Worm (Caenorhabditis elegans) whole organism, L4 larva: ENCODE measurements around the gene Y42H9AR.1.

Source experiments
- F49E8.2 ChIP-seq: sonication (generic microtip); optimal IDR thresholded peaks from 2 replicates; lab custom pipeline; 2016; ENCODE audit warnings: missing compliant biosample characterization, mild to moderate bottlenecking, missing genetic modification characterization, borderline replicate concordance
- Y105C5A.15 ChIP-seq: fragments of 200-800 bp; sonication (Bioruptor generic); IDR thresholded peaks from 2 replicates; pipeline ENCODE4 v1.3.6; 2022; ENCODE audit warnings: missing genetic modification characterization, missing compliant biosample characterization
- Y48G9A.11 ChIP-seq: fragments of 200-800 bp; sonication (Bioruptor generic); IDR thresholded peaks from 2 replicates; pipeline ENCODE4 v1.3.6; 2022; ENCODE audit warnings: missing genetic modification reagents, missing genetic modification characterization, missing compliant biosample characterization
- Y5F2A.4 ChIP-seq: fragments of 200-800 bp; sonication (Bioruptor generic); optimal IDR thresholded peaks from 2 replicates; lab custom pipeline; 2018; ENCODE audit warnings: mild to moderate bottlenecking, missing genetic modification characterization, missing compliant biosample characterization
- aha-1 ChIP-seq: fragments of 150-350 bp; peaks from one replicate; lab custom pipeline; 2014; ENCODE audit warnings: missing biosample characterization, missing genetic modification characterization
- ama-1 ChIP-seq: fragments of 150-350 bp; optimal IDR thresholded peaks from 2 replicates; lab custom pipeline; 2014; ENCODE audit warnings: inconsistent platforms, mixed read lengths
- ceh-32 ChIP-seq: sonication (generic microtip); optimal IDR thresholded peaks from 2 replicates; lab custom pipeline; 2016; ENCODE audit warnings: mild to moderate bottlenecking, missing genetic modification characterization, missing compliant biosample characterization; ENCODE audit not compliant: poor library complexity
- ceh-44 ChIP-seq: fragments of 200-800 bp; sonication (Bioruptor generic); IDR thresholded peaks from 2 replicates; pipeline ENCODE4 v1.3.6; 2022; ENCODE audit warnings: missing genetic modification reagents, missing genetic modification characterization, missing compliant biosample characterization
- ces-1 ChIP-seq: fragments of 150-350 bp; sonication (generic microtip); optimal IDR thresholded peaks from 4 replicates; lab custom pipeline; 2014; ENCODE audit warnings: missing biosample characterization, missing genetic modification reagents, missing genetic modification characterization
- ctbp-1 ChIP-seq: fragments of 200-800 bp; sonication (Bioruptor generic); IDR thresholded peaks from 2 replicates; pipeline ENCODE4 v1.3.6; 2022; ENCODE audit warnings: missing genetic modification reagents, missing genetic modification characterization, missing compliant biosample characterization
- dmd-6 ChIP-seq: fragments of 200-800 bp; sonication (Bioruptor generic); IDR thresholded peaks from 2 replicates; pipeline ENCODE4 v1.3.6; 2022; ENCODE audit warnings: missing genetic modification reagents, missing genetic modification characterization, missing compliant biosample characterization
- dmd-8 ChIP-seq: fragments of 200-800 bp; sonication (Bioruptor generic); IDR thresholded peaks from 2 replicates; pipeline ENCODE4 v1.3.6; 2022; ENCODE audit warnings: missing genetic modification characterization, missing compliant biosample characterization
- dpl-1 ChIP-seq: fragments of 150-350 bp; optimal IDR thresholded peaks from 2 replicates; lab custom pipeline; 2014; ENCODE audit warnings: missing biosample characterization, missing genetic modification reagents, missing genetic modification characterization
- fkh-10 ChIP-seq: fragments of 150-350 bp; optimal IDR thresholded peaks from 2 replicates; lab custom pipeline; 2014; ENCODE audit warnings: missing biosample characterization, missing genetic modification reagents, missing genetic modification characterization
- gei-8 ChIP-seq: fragments of 200-800 bp; sonication (Bioruptor generic); optimal IDR thresholded peaks from 2 replicates; lab custom pipeline; 2018; ENCODE audit warnings: mild to moderate bottlenecking, missing genetic modification characterization, missing compliant biosample characterization
- hif-1 ChIP-seq, 2 experiments: sonication (generic microtip); optimal IDR thresholded peaks; 2 replicates each; lab custom pipeline; 2016 to 2017; ENCODE audit warnings: missing compliant biosample characterization in 2 of 2, missing genetic modification characterization in 2 of 2, missing genetic modification reagents in 2 of 2, missing genotype in 2 of 2, mild to moderate bottlenecking in 1 of 2
- hlh-11 ChIP-seq: fragments of 200-800 bp; sonication (Bioruptor generic); optimal IDR thresholded peaks from 2 replicates; lab custom pipeline; 2018; ENCODE audit warnings: mild to moderate bottlenecking, missing genetic modification characterization, missing compliant biosample characterization
- hmg-1.1 ChIP-seq: fragments of 200-800 bp; sonication (Bioruptor generic); IDR thresholded peaks from 2 replicates; pipeline ENCODE4 v1.3.6; 2022; ENCODE audit warnings: missing genetic modification reagents, missing genetic modification characterization, missing compliant biosample characterization
- lin-1 ChIP-seq: fragments of 200-800 bp; sonication (Bioruptor generic); IDR thresholded peaks from 2 replicates; pipeline ENCODE4 v1.3.6; 2022; ENCODE audit warnings: missing genetic modification reagents, missing genetic modification characterization, missing compliant biosample characterization
- lin-29 ChIP-seq: fragments of 200-800 bp; sonication (Bioruptor generic); IDR thresholded peaks from 2 replicates; pipeline ENCODE4 v1.3.6; 2022; ENCODE audit warnings: missing genetic modification reagents, missing genetic modification characterization, missing compliant biosample characterization
- madf-5 ChIP-seq, 2 experiments: fragments of 200-800 bp; sonication (Bioruptor generic); IDR thresholded peaks; 2 replicates each; pipeline ENCODE4 v1.3.6; 2022; ENCODE audit warnings: missing compliant biosample characterization in 2 of 2, missing genetic modification characterization in 2 of 2
- mdl-1 ChIP-seq, 2 experiments: fragments of 150-350 bp in 1 of 2; sonication (generic microtip) in 1 of 2; optimal IDR thresholded peaks; 2 replicates each; lab custom pipeline; 2014 to 2017; ENCODE audit warnings: missing biosample characterization in 2 of 2, missing genetic modification characterization in 2 of 2
- mxl-2 ChIP-seq: fragments of 200-800 bp; sonication (Bioruptor generic); conservative IDR thresholded peaks from 2 replicates; pipeline ENCODE4 v1.3.6; 2022; ENCODE audit warnings: missing genetic modification reagents, missing genetic modification characterization, missing compliant biosample characterization
- nhr-10 ChIP-seq: fragments of 150-350 bp; optimal IDR thresholded peaks from 2 replicates; lab custom pipeline; 2014; ENCODE audit warnings: missing biosample characterization, missing genetic modification characterization
- nhr-102 ChIP-seq: sonication (generic microtip); optimal IDR thresholded peaks from 2 replicates; lab custom pipeline; 2016; ENCODE audit warnings: mild to moderate bottlenecking, missing genetic modification characterization, moderate library complexity, missing compliant biosample characterization
- nhr-237 ChIP-seq: sonication (generic microtip); optimal IDR thresholded peaks from 2 replicates; lab custom pipeline; 2017; ENCODE audit warnings: missing biosample characterization, missing genetic modification characterization
- nhr-25 ChIP-seq: sonication (generic microtip); optimal IDR thresholded peaks from 2 replicates; lab custom pipeline; 2017; ENCODE audit warnings: missing genetic modification characterization, mild to moderate bottlenecking, missing compliant biosample characterization, antibody characterized with exemption, moderate library complexity, borderline replicate concordance; ENCODE audit not compliant: insufficient read depth
- nhr-28 ChIP-seq: fragments of 150-350 bp; optimal IDR thresholded peaks from 2 replicates; lab custom pipeline; 2014; ENCODE audit warnings: missing biosample characterization, missing genetic modification characterization
- nhr-76 ChIP-seq: fragments of 150-350 bp; optimal IDR thresholded peaks from 2 replicates; lab custom pipeline; 2014; ENCODE audit warnings: missing biosample characterization, missing genetic modification characterization
- php-3 ChIP-seq: fragments of 200-800 bp; sonication (Bioruptor generic); IDR thresholded peaks from 2 replicates; pipeline ENCODE4 v1.3.6; 2022; ENCODE audit warnings: missing genetic modification reagents, missing genetic modification characterization, missing compliant biosample characterization
- unc-62 ChIP-seq, 3 experiments: fragments of 150-350 bp in 1 of 3; sonication (generic microtip); optimal IDR thresholded peaks in 2 of 3; peaks in 1 of 3; 1 replicate in 1 of 3; 2 replicates in 2 of 3; lab custom pipeline; 2014 to 2017; ENCODE audit warnings: missing biosample characterization in 3 of 3, missing genetic modification characterization in 3 of 3, missing genetic modification reagents in 3 of 3, missing genotype in 1 of 3

Gene Y42H9AR.1

DNA sequence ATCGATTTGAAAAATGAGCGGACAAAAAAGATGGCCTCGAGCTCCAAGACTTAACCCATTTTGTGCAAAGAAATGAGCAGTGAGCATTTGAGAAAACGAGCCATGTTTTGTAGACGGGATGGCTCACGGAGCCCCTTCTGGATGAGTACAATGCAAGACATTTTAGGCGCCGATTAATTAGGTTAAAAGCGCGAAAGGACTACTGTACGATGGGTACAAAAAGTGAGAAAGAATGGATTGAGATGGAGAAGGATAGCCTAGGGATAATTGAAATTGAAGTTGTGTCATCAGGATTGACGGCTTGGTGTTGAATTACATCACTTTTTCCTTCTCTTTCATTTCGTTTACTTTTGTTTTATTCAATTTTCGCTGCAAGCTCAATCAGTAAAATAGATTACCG lies 32.4 kb upstream of the Y42H9AR.1 start:
- TF ChIP-seq unc-62 (GFP tag; optimal IDR thresholded peaks at IDR 0.05 in 1 of 2; lab: Kevin White, UChicago) (no peak), unc-62 (tag; optimal IDR thresholded peaks at IDR 0.05; lab: Kevin White, UChicago) (no peak), aha-1 (tag; lab: Kevin White, UChicago) (peak; percentile 37)

DNA sequence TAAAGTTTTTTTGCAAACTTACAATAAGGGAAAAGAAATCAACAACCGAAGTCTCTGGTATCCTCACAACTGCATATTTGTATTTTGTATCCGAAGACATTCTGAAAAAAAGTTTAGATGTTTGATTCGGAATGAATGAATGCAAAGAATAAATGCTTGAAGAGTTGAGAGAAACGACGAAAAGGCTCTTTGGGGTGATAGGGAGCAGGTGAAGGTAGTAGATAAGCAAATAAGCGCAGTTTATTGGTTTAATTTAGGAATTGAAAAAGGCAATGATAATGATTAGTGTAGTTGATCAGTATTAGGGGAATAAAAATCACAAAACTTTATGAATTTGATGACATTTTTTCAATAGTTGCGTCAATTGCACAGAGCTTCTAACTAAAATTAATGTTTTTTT lies 26.6 kb upstream of the Y42H9AR.1 start, which contains the start of gene nsy-7:
Gene nsy-7 (minus strand): TSS at position 101 of the 400 bp plus-strand sequence.
- TF ChIP-seq ceh-32 (tag; lab: Kevin White, UChicago) (no peak), dmd-6 (GFP tag; lab: Robert Waterston, UW) (no peak), ctbp-1 (GFP tag; lab: Robert Waterston, UW) (no peak), nhr-10 (tag; lab: Kevin White, UChicago) (no peak), mxl-2 (no peak), ama-1 (lab: Kevin White, UChicago) (no peak), ces-1 (no peak), hif-1 (tag; optimal IDR thresholded peaks at IDR 0.05; lab: Kevin White, UChicago) (no peak), F49E8.2 (tag; lab: Kevin White, UChicago) (no peak), lin-1 (GFP tag; lab: Robert Waterston, UW) (no peak), gei-8 (GFP tag; lab: Kevin White, UChicago) (no peak), ceh-44 (GFP tag; lab: Robert Waterston, UW) (no peak), Y105C5A.15 (GFP tag; lab: Robert Waterston, UW) (no peak), unc-62 (GFP tag; optimal IDR thresholded peaks at IDR 0.05 in 1 of 2; lab: Kevin White, UChicago) (no peak), unc-62 (tag; optimal IDR thresholded peaks at IDR 0.05; lab: Kevin White, UChicago) (no peak), nhr-102 (tag; lab: Kevin White, UChicago) (no peak), nhr-25 (tag; lab: Kevin White, UChicago) (no peak), dmd-8 (no peak), Y5F2A.4 (GFP tag; lab: Kevin White, UChicago) (no peak), fkh-10 (no peak)

DNA sequence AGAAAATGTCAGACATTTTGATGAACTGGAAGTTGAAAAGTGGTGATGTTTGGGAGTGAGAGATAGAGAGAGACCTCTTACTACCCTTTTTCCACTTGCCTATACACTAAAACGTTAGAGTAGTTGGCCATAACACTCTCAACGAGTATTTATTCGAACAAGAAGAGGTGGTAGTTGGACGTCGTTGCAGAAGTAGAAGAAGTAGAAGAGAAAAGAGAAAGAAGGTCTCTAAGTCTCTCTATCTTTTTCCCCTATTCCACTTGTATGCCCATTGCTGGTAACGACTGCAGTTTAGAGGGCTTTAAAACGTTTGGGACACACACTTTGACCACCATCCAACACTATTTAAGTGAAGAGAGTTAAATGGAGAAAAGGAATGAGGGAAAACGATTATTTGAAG lies 21.7 kb upstream of the Y42H9AR.1 start:
- TF ChIP-seq gei-8 (GFP tag; lab: Kevin White, UChicago) (no peak), Y48G9A.11 (GFP tag; lab: Robert Waterston, UW) (no peak), dpl-1 (GFP tag; lab: Kevin White, UChicago) (no peak), mdl-1 (tag; optimal IDR thresholded peaks at IDR 0.05; lab: Kevin White, UChicago) (no peak), nhr-28 (tag; lab: Kevin White, UChicago) (no peak), ceh-44 (GFP tag; lab: Robert Waterston, UW) (no peak), hmg-1.1 (GFP tag; lab: Robert Waterston, UW) (peak; percentile 23; the same call in 1 of the 2 replicates)

DNA sequence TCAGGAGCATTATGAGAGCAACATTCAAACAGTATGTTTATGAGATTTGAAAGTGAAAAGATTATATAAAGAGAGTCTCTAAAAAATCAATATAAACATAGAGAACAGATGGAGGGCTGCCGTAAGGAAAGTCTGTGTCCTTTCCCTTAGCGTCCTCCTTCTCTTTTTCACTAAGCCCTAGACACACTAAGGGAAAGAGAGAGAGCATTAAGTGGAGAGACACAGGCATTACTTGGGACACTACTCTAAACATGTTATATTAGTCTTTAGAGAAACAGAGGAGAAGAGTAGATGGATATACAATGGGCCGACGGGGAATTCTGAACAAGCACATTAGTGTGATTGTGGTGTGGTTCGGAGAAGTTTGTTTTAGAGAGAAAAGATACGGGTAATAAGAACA lies 16.8 kb upstream of the Y42H9AR.1 start:
- no peak for TF ChIP-seq nhr-28 (tag; lab: Kevin White, UChicago)
- TF ChIP-seq, all 104 proteins: peak for 0

DNA sequence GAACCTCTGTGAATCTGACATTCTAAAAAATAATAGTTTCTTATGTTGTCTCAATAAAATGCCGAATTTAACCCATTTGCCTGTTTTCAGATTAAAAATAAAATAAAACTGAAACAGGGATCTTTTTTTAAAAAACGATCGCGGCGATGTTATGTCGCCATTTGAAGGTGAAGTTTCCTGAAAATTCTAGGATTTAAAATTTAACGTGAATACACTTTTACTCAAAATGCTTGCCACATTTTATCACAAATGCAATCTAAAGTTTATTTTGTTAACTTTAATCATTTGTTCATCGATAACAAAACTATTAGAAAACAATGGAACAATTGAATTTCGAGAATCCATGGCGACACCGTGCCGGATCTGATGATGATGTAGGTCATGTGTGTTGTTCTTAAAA lies 13.6 kb upstream of the Y42H9AR.1 start, which contains the start of gene Y42H9AR.2:
Gene Y42H9AR.2 (plus strand): TSS at position 301 of the 400 bp plus-strand sequence.
- TF ChIP-seq hlh-11 (tag; lab: Kevin White, UChicago) (no peak), nhr-237 (tag; lab: Kevin White, UChicago) (no peak), madf-5 (GFP tag; IDR thresholded peaks at IDR 0.05; lab: Robert Waterston, UW) (no peak), lin-29 (GFP tag; lab: Robert Waterston, UW) (no peak), php-3 (no peak)

DNA sequence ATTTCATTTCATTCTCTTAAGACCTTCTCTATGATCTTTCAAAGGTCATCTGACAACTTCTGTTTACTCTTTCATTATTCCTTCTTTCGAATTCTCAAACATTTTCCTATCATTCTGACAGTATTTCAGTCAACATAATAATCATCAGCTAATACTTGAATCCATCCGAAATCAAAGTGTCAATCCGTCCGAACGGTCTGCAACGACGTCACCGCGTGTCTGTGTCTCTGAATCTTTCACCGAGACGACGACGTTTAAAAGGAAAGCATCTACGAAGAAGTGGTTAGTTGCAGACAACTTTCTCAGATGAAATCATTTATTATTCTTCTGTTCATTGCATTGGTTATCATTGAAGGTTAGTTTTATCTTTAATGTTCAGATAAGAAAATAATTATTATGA lies 11.0 kb upstream of the Y42H9AR.1 start, which contains the start of gene Y42H9AR.5:
Gene Y42H9AR.5 (plus strand): TSS at position 301 of the 400 bp plus-strand sequence.
- TF ChIP-seq mdl-1 (tag; optimal IDR thresholded peaks at IDR 0.05; lab: Kevin White, UChicago) (peak in 1 of 2 experiments; percentile 9), aha-1 (tag; lab: Kevin White, UChicago) (peak; percentile 12), nhr-76 (tag; lab: Kevin White, UChicago) (no peak)
